Fruit fly (Drosophila melanogaster) whole organism, embryonic: Measurements from ENCODE around the gene Vm26Aa.

Experiments used
- Atf-2 ChIP-seq: fragments of 200-800 bp; sonication (Bioruptor generic); optimal IDR thresholded peaks from 2 replicates; lab custom pipeline; 2016; ENCODE audit warnings: missing biosample characterization, missing genetic modification characterization
- Awh ChIP-seq: fragments of 200-800 bp; sonication (Bioruptor generic); IDR thresholded peaks from 2 replicates; pipeline ENCODE4, ENCODE4 v1.3.6; 2022; ENCODE audit warnings: missing biosample characterization, missing genetic modification characterization
- CG10543 ChIP-seq: fragments of 200-800 bp; sonication (Bioruptor generic); optimal IDR thresholded peaks from 3 replicates; lab custom pipeline; 2017; ENCODE audit warnings: missing biosample characterization, mild to moderate bottlenecking, missing genetic modification characterization, moderate library complexity
- CG11398 ChIP-seq: fragments of 200-800 bp; sonication (Bioruptor generic); optimal IDR thresholded peaks from 2 replicates; lab custom pipeline; 2016; ENCODE audit warnings: missing biosample characterization, missing genetic modification characterization
- CG11456 ChIP-seq: fragments of 200-800 bp; sonication (Bioruptor generic); IDR thresholded peaks from 3 replicates; pipeline ENCODE4 v1.3.6; 2022; ENCODE audit warnings: missing biosample characterization, missing genetic modification characterization
- CG13624 ChIP-seq: fragments of 200-800 bp; sonication (Bioruptor generic); optimal IDR thresholded peaks from 2 replicates; lab custom pipeline; 2016; ENCODE audit warnings: missing biosample characterization, missing genetic modification characterization
- CG14965 ChIP-seq: fragments of 200-800 bp; sonication (Bioruptor generic); optimal IDR thresholded peaks from 2 replicates; lab custom pipeline; 2016; ENCODE audit warnings: missing biosample characterization, missing genetic modification characterization, borderline replicate concordance
- CG18476 ChIP-seq: fragments of 200-800 bp; sonication (Bioruptor generic); optimal IDR thresholded peaks from 2 replicates; lab custom pipeline; 2016; ENCODE audit warnings: missing biosample characterization, mild to moderate bottlenecking, missing genetic modification characterization
- CG32532 ChIP-seq: fragments of 200-800 bp; sonication (Bioruptor generic); IDR thresholded peaks from 2 replicates; pipeline ENCODE4 v1.3.6; 2022; ENCODE audit warnings: missing biosample characterization, missing genetic modification characterization
- CG32772 ChIP-seq: fragments of 200-800 bp; sonication (Bioruptor generic); IDR thresholded peaks from 2 replicates; pipeline ENCODE4 v1.3.6; 2022; ENCODE audit warnings: missing biosample characterization, missing genetic modification characterization
- CG43689 ChIP-seq: fragments of 200-800 bp; sonication (Bioruptor generic); IDR thresholded peaks from 2 replicates; pipeline ENCODE4 v1.3.6; 2022; ENCODE audit warnings: missing biosample characterization, missing genetic modification characterization
- CG6813 ChIP-seq: fragments of 200-800 bp; sonication (Bioruptor generic); optimal IDR thresholded peaks from 2 replicates; lab custom pipeline; 2017; ENCODE audit warnings: missing biosample characterization, missing genetic modification characterization, mild to moderate bottlenecking, moderate library complexity, missing genetic modification reagents
- CG6854 ChIP-seq: fragments of 200-800 bp; sonication (Bioruptor generic); optimal IDR thresholded peaks from 3 replicates; lab custom pipeline; 2017; ENCODE audit warnings: missing biosample characterization, mild to moderate bottlenecking, missing genetic modification characterization
- CG8089 ChIP-seq: fragments of 200-800 bp; sonication (Bioruptor generic); optimal IDR thresholded peaks from 3 replicates; lab custom pipeline; 2016; ENCODE audit warnings: missing biosample characterization, missing genetic modification characterization
- CG8944 ChIP-seq: fragments of 200-800 bp; sonication (Bioruptor generic); optimal IDR thresholded peaks from 3 replicates; lab custom pipeline; 2016; ENCODE audit warnings: missing biosample characterization, missing genetic modification characterization
- CG9215 ChIP-seq: fragments of 200-800 bp; sonication (Bioruptor generic); IDR thresholded peaks from 2 replicates; pipeline ENCODE4 v1.3.6; 2022; ENCODE audit warnings: missing biosample characterization, missing genetic modification characterization
- CHES-1-like ChIP-seq: fragments of 200-800 bp; sonication (Bioruptor generic); optimal IDR thresholded peaks from 2 replicates; lab custom pipeline; 2016; ENCODE audit warnings: missing biosample characterization, missing genetic modification characterization
- D19A ChIP-seq: fragments of 200-800 bp; optimal IDR thresholded peaks from 3 replicates; lab custom pipeline; 2019; ENCODE audit warnings: missing biosample characterization, mild to moderate bottlenecking, missing genetic modification characterization, moderate library complexity
- Doc3 ChIP-seq: fragments of 200-800 bp; sonication (Bioruptor generic); IDR thresholded peaks from 3 replicates; pipeline ENCODE4 v1.3.6; 2022; ENCODE audit warnings: missing biosample characterization, missing genetic modification characterization; ENCODE audit not compliant: partially characterized antibody
- Fer1 ChIP-seq: fragments of 200-800 bp; sonication (Bioruptor generic); optimal IDR thresholded peaks from 2 replicates; lab custom pipeline; 2017; ENCODE audit warnings: missing biosample characterization, mild to moderate bottlenecking, missing genetic modification characterization
- Fer3 ChIP-seq: fragments of 200-800 bp; sonication (Bioruptor generic); optimal IDR thresholded peaks from 2 replicates; lab custom pipeline; 2018; ENCODE audit warnings: missing biosample characterization, mild to moderate bottlenecking, missing genetic modification characterization, moderate library complexity
- Myb ChIP-seq: fragments of 200-800 bp; sonication (Bioruptor generic); optimal IDR thresholded peaks from 2 replicates; lab custom pipeline; 2016; ENCODE audit warnings: missing biosample characterization, missing genetic modification characterization
- Neu2 ChIP-seq: fragments of 200-800 bp; sonication (Bioruptor generic); optimal IDR thresholded peaks from 3 replicates; lab custom pipeline; 2016; ENCODE audit warnings: missing biosample characterization, missing genetic modification characterization, borderline replicate concordance
- TFAM ChIP-seq: fragments of 200-800 bp; sonication (Bioruptor generic); optimal IDR thresholded peaks from 2 replicates; lab custom pipeline; 2017; ENCODE audit warnings: missing biosample characterization, missing genetic modification characterization, inconsistent platforms
- Xbp1 ChIP-seq: fragments of 200-800 bp; sonication (Bioruptor generic); optimal IDR thresholded peaks from 3 replicates; lab custom pipeline; 2016; ENCODE audit warnings: missing biosample characterization, mild to moderate bottlenecking, missing genetic modification characterization
- amos ChIP-seq: fragments of 200-800 bp; sonication (Bioruptor generic); IDR thresholded peaks from 2 replicates; pipeline ENCODE4 v1.3.6; 2022; ENCODE audit warnings: missing biosample characterization, missing genetic modification characterization; ENCODE audit not compliant: partially characterized antibody
- bcd ChIP-seq: fragments of 200-800 bp; sonication (Bioruptor generic); optimal IDR thresholded peaks from 2 replicates; lab custom pipeline; 2017; ENCODE audit warnings: missing biosample characterization, mild to moderate bottlenecking, missing genetic modification characterization
- bigmax ChIP-seq: fragments of 200-800 bp; sonication (Bioruptor generic); optimal IDR thresholded peaks from 2 replicates; lab custom pipeline; 2018; ENCODE audit warnings: missing biosample characterization, mild to moderate bottlenecking, missing genetic modification characterization
- bowl ChIP-seq: fragments of 200-800 bp; sonication (Bioruptor generic); IDR thresholded peaks from 2 replicates; pipeline ENCODE4 v1.3.6; 2022; ENCODE audit warnings: missing biosample characterization, missing genetic modification characterization
- btn ChIP-seq: fragments of 200-800 bp; sonication (Bioruptor generic); optimal IDR thresholded peaks from 2 replicates; lab custom pipeline; 2016; ENCODE audit warnings: missing biosample characterization, missing genetic modification characterization
- cg ChIP-seq: fragments of 200-800 bp; sonication (Bioruptor generic); optimal IDR thresholded peaks from 3 replicates; lab custom pipeline; 2019; ENCODE audit warnings: missing biosample characterization, mild to moderate bottlenecking, missing genetic modification characterization, moderate library complexity
- chm ChIP-seq: fragments of 200-800 bp; sonication (Bioruptor generic); IDR thresholded peaks from 2 replicates; pipeline ENCODE4 v1.3.6; 2022; ENCODE audit warnings: missing biosample characterization, missing genetic modification characterization
- ftz-f1 ChIP-seq: fragments of 200-800 bp; sonication (Bioruptor generic); optimal IDR thresholded peaks from 2 replicates; lab custom pipeline; 2016; ENCODE audit warnings: missing biosample characterization, missing genetic modification characterization
- hkb ChIP-seq, 2 experiments: fragments of 200-800 bp in 1 of 2; fragments of >200 bp in 1 of 2; sonication (Bioruptor generic) in 1 of 2; IDR thresholded peaks in 1 of 2; optimal IDR thresholded peaks in 1 of 2; 2 replicates each; pipeline versions ENCODE4 v1.3.6 to Lab custom; 2017 to 2022; ENCODE audit warnings: missing biosample characterization in 1 of 2, missing genetic modification characterization in 1 of 2
- nerfin-2 ChIP-seq: fragments of 200-800 bp; sonication (Bioruptor generic); IDR thresholded peaks from 2 replicates; pipeline ENCODE4 v1.3.6; 2022; ENCODE audit warnings: missing biosample characterization, missing genetic modification characterization; ENCODE audit not compliant: partially characterized antibody
- pita ChIP-seq: fragments of 200-800 bp; sonication (Bioruptor generic); optimal IDR thresholded peaks from 2 replicates; lab custom pipeline; 2017; ENCODE audit warnings: missing biosample characterization, mild to moderate bottlenecking, missing genetic modification characterization
- pzg ChIP-seq: fragments of 200-800 bp; sonication (Bioruptor generic); optimal IDR thresholded peaks from 3 replicates; lab custom pipeline; 2018; ENCODE audit warnings: missing biosample characterization, mild to moderate bottlenecking, missing genetic modification characterization, moderate library complexity
- ranshi ChIP-seq: fragments of 200-800 bp; sonication (Bioruptor generic); IDR thresholded peaks from 2 replicates; pipeline ENCODE4 v1.3.6; 2022; ENCODE audit warnings: missing biosample characterization, missing genetic modification characterization
- run ChIP-seq: fragments of 200-800 bp; sonication (Bioruptor generic); optimal IDR thresholded peaks from 3 replicates; lab custom pipeline; 2018; ENCODE audit warnings: missing biosample characterization, mild to moderate bottlenecking, missing genetic modification characterization
- scrt ChIP-seq: fragments of 200-800 bp; sonication (Bioruptor generic); optimal IDR thresholded peaks from 2 replicates; lab custom pipeline; 2018; ENCODE audit warnings: missing biosample characterization, mild to moderate bottlenecking, missing genetic modification characterization, moderate library complexity
- sens ChIP-seq: fragments of 200-800 bp; sonication (Bioruptor generic); peaks from one replicate; lab custom pipeline; 2016; ENCODE audit warnings: missing biosample characterization, missing genetic modification characterization
- shn ChIP-seq: fragments of 200-800 bp; sonication (Bioruptor generic); optimal IDR thresholded peaks from 3 replicates; lab custom pipeline; 2016; ENCODE audit warnings: missing biosample characterization, missing genetic modification characterization
- so ChIP-seq: fragments of 200-800 bp; sonication (Bioruptor generic); IDR thresholded peaks from 3 replicates; pipeline ENCODE4 v1.3.6; 2022; ENCODE audit warnings: missing biosample characterization, missing genetic modification characterization
- sob ChIP-seq: fragments of 200-800 bp; sonication (Bioruptor generic); IDR thresholded peaks from 2 replicates; pipeline ENCODE4 v1.3.6; 2022; ENCODE audit warnings: missing biosample characterization, missing genetic modification characterization
- tap ChIP-seq: fragments of 200-800 bp; optimal IDR thresholded peaks from 3 replicates; lab custom pipeline; 2019; ENCODE audit warnings: missing biosample characterization, mild to moderate bottlenecking, missing genetic modification characterization, moderate library complexity
- trem ChIP-seq: fragments of 200-800 bp; optimal IDR thresholded peaks from 3 replicates; lab custom pipeline; 2019; ENCODE audit warnings: missing biosample characterization, mild to moderate bottlenecking, missing genetic modification characterization, moderate library complexity
- usp ChIP-seq: fragments of >200 bp; optimal IDR thresholded peaks from 2 replicates; lab custom pipeline; 2017; ENCODE audit warnings: missing biosample characterization, missing genetic modification characterization
- wdn ChIP-seq: fragments of 200-800 bp; sonication (Bioruptor generic); IDR thresholded peaks from 2 replicates; pipeline ENCODE4 v1.3.6; 2022; ENCODE audit warnings: missing biosample characterization, missing genetic modification characterization
- zen ChIP-seq: fragments of 200-800 bp; sonication (Bioruptor generic); optimal IDR thresholded peaks from 3 replicates; lab custom pipeline; 2018; ENCODE audit warnings: missing biosample characterization, mild to moderate bottlenecking, missing genetic modification characterization, moderate library complexity

Vm26Aa gene

DNA sequence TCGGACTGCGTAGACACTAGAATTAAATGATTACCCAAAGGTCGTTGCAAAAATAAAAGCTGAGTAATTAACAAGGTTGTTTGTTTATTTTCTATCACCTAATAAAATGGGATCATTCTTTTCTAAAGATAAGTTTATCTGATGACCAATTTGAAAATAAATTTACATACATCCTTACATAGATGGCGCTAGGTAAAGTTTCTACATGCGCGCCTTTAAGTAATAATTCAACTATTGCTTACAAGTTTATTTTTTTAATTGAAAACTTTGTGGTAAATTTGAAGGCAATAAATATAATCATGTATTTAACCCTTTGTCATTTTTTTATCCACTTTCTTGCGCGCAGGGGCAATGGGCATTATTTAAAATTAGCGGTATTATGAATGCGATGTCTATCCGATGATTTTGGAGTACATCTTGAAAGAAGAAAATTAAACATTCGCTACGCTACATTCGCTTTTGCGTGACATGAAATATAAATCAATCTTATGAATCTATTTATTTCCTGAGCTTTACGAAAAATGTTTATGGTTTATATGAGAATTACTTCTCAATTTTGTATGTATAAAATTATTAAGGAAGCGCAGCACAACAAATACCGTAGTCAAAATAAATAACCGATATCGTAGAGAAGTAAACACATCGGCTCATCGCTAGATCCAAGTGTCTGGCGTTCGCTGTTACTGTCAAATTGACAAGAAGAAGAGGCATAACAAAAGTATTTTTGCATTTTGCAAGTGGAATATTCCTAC, 11.2 kb downstream of the Vm26Aa start, which contains the start of gene CG9044 (continued):
- peak; percentile 71 for TF ChIP-seq Xbp1 (GFP tag; lab: Kevin White, UChicago)
- TF ChIP-seq ranshi = no peak
- peak; percentile 11; the same call in 1 of the 2 replicates for TF ChIP-seq wdn
- peak; percentile 76 for TF ChIP-seq CHES-1-like (GFP tag; lab: Kevin White, UChicago)
- peak; percentile 74; the same call in 1 of the 2 replicates for TF ChIP-seq sob (GFP tag; lab: Robert Waterston, UW)
- TF ChIP-seq Doc3 (GFP tag; lab: Robert Waterston, UW) = peak; percentile 91
- TF ChIP-seq CG11456 (GFP tag; lab: Robert Waterston, UW) = 0 out of 3 replicates have a peak, but pooled peaks have one; percentile 33
- TF ChIP-seq tap (tag; lab: Kevin White, UChicago) = no peak
- TF ChIP-seq bigmax (GFP tag; lab: Kevin White, UChicago) = no peak
- TF ChIP-seq btn (GFP tag; lab: Kevin White, UChicago) = no peak
- TF ChIP-seq bcd (GFP tag; lab: Kevin White, UChicago) = no peak
- TF ChIP-seq Fer1 = no peak
- TF ChIP-seq D19A = no peak
- TF ChIP-seq CG13624 (GFP tag; lab: Kevin White, UChicago) = peak; percentile 37
- TF ChIP-seq scrt (GFP tag; lab: Kevin White, UChicago) = no peak
- peak; percentile 57 for TF ChIP-seq shn (GFP tag; lab: Kevin White, UChicago)
- TF ChIP-seq sens (GFP tag; lab: Kevin White, UChicago) = peak; percentile 87
- peak; percentile 50 for TF ChIP-seq CG18476
- TF ChIP-seq CG10543 (GFP tag; lab: Kevin White, UChicago) = no peak
- peak; percentile 69 for TF ChIP-seq pzg (GFP tag; lab: Kevin White, UChicago)
- peak; percentile 89 for TF ChIP-seq amos (GFP tag; lab: Robert Waterston, UW)
- peak; percentile 66 for TF ChIP-seq CG9215 (GFP tag; lab: Robert Waterston, UW)
- TF ChIP-seq so (GFP tag; lab: Robert Waterston, UW) = 0 out of 3 replicates have a peak, but pooled peaks have one; percentile 31
- no peak for TF ChIP-seq usp (GFP tag; lab: Kevin White, UChicago)
- no peak for TF ChIP-seq chm (GFP tag; lab: Robert Waterston, UW)
- TF ChIP-seq bowl (GFP tag; lab: Robert Waterston, UW) = no peak
- no peak for TF ChIP-seq Fer3
- TF ChIP-seq CG11398 = peak; percentile 18
- no peak for TF ChIP-seq pita (GFP tag; lab: Kevin White, UChicago)
- no peak for TF ChIP-seq TFAM (GFP tag; lab: Kevin White, UChicago)
- TF ChIP-seq CG32532 (GFP tag; lab: Robert Waterston, UW) = peak; percentile 62
- no peak for TF ChIP-seq run (tag; lab: Kevin White, UChicago)
- no peak for TF ChIP-seq Atf-2 (GFP tag; lab: Kevin White, UChicago)
- no peak for TF ChIP-seq CG43689 (GFP tag; lab: Robert Waterston, UW)
- peak; percentile 36 for TF ChIP-seq zen (tag; lab: Kevin White, UChicago)
- no peak for TF ChIP-seq CG6854 (GFP tag; lab: Kevin White, UChicago)
- TF ChIP-seq ftz-f1 (GFP tag; lab: Kevin White, UChicago) = no peak
- TF ChIP-seq CG32772 = peak; percentile 37; the same call in 1 of the 2 replicates
- no peak for TF ChIP-seq cg (GFP tag; lab: Kevin White, UChicago)
- TF ChIP-seq Awh (GFP tag; lab: Robert Waterston, UW) = no peak
- peak; percentile 61 for TF ChIP-seq CG8944 (GFP tag; lab: Kevin White, UChicago)
- peak; percentile 59 for TF ChIP-seq Myb
- no peak for TF ChIP-seq CG14965 (GFP tag; lab: Kevin White, UChicago)
- peak; percentile 33 for TF ChIP-seq CG8089 (GFP tag; lab: Kevin White, UChicago)
- no peak for TF ChIP-seq hkb (optimal IDR thresholded peaks at IDR 0.05; lab: Kevin White, UChicago)
- no peak for TF ChIP-seq hkb (GFP tag; IDR thresholded peaks at IDR 0.05; lab: Robert Waterston, UW)
- TF ChIP-seq trem (tag; lab: Kevin White, UChicago) = peak; percentile 17
- peak; percentile 30 for TF ChIP-seq Neu2 (GFP tag; lab: Kevin White, UChicago)
- TF ChIP-seq nerfin-2 (GFP tag; lab: Robert Waterston, UW) = peak; percentile 87
- TF ChIP-seq CG6813 (GFP tag; lab: Kevin White, UChicago) = no peak
